Fruit fly (Drosophila melanogaster) whole organism, embryonic: ENCODE results near the gene CG14253.

ENCODE experiments used
- CG1024 ChIP-seq: fragments of 200-800 bp; sonication (Bioruptor generic); IDR thresholded peaks from 2 replicates; pipeline ENCODE4 v1.3.6; 2022; ENCODE audit warnings: missing biosample characterization, missing genetic modification characterization
- CG11398 ChIP-seq: fragments of 200-800 bp; sonication (Bioruptor generic); optimal IDR thresholded peaks from 2 replicates; lab custom pipeline; 2016; ENCODE audit warnings: missing biosample characterization, missing genetic modification characterization
- CG12071 ChIP-seq: fragments of 200-800 bp; sonication (Bioruptor generic); optimal IDR thresholded peaks from 3 replicates; lab custom pipeline; 2018; ENCODE audit warnings: missing biosample characterization, mild to moderate bottlenecking, missing genetic modification characterization
- CG12219 ChIP-seq: fragments of 200-800 bp; sonication (Bioruptor generic); optimal IDR thresholded peaks from 3 replicates; lab custom pipeline; 2018; ENCODE audit warnings: missing biosample characterization, mild to moderate bottlenecking, missing genetic modification characterization
- CG15269 ChIP-seq: fragments of 200-800 bp; sonication (Bioruptor generic); optimal IDR thresholded peaks from 2 replicates; lab custom pipeline; 2018; ENCODE audit warnings: missing biosample characterization, mild to moderate bottlenecking, missing genetic modification characterization, moderate library complexity
- CG17361 ChIP-seq: fragments of 200-800 bp; sonication (Bioruptor generic); IDR thresholded peaks from 3 replicates; pipeline ENCODE4 v1.3.6; 2022; ENCODE audit warnings: missing biosample characterization, missing genetic modification characterization
- CG17385 ChIP-seq: fragments of 200-800 bp; sonication (Bioruptor generic); optimal IDR thresholded peaks from 3 replicates; lab custom pipeline; 2018; ENCODE audit warnings: missing biosample characterization, mild to moderate bottlenecking, missing genetic modification characterization
- CG17568 ChIP-seq: fragments of 200-800 bp; sonication (Bioruptor generic); optimal IDR thresholded peaks from 2 replicates; lab custom pipeline; 2018; ENCODE audit warnings: missing biosample characterization, mild to moderate bottlenecking, missing genetic modification characterization, moderate library complexity
- CG18011 ChIP-seq: fragments of 200-800 bp; sonication (Bioruptor generic); optimal IDR thresholded peaks from 2 replicates; lab custom pipeline; 2017; ENCODE audit warnings: missing biosample characterization, missing genetic modification characterization, mild to moderate bottlenecking, moderate library complexity, missing genotype
- CG2120 ChIP-seq: fragments of 200-800 bp; sonication (Bioruptor generic); optimal IDR thresholded peaks from 3 replicates; lab custom pipeline; 2016; ENCODE audit warnings: missing biosample characterization, missing genetic modification characterization
- CG30020 ChIP-seq: fragments of 200-800 bp; optimal IDR thresholded peaks from 2 replicates; lab custom pipeline; 2019; ENCODE audit warnings: missing biosample characterization, mild to moderate bottlenecking, missing genetic modification characterization, moderate library complexity
- CG32532 ChIP-seq: fragments of 200-800 bp; sonication (Bioruptor generic); IDR thresholded peaks from 2 replicates; pipeline ENCODE4 v1.3.6; 2022; ENCODE audit warnings: missing biosample characterization, missing genetic modification characterization
- CG4404 ChIP-seq: fragments of 200-800 bp; sonication (Bioruptor generic); IDR thresholded peaks from 2 replicates; pipeline ENCODE4 v1.3.6; 2022; ENCODE audit warnings: missing biosample characterization, missing genetic modification characterization
- CG4617 ChIP-seq: fragments of 200-800 bp; sonication (Bioruptor generic); optimal IDR thresholded peaks from 3 replicates; lab custom pipeline; 2016; ENCODE audit warnings: missing biosample characterization, missing genetic modification characterization, borderline replicate concordance
- CG5245 ChIP-seq: fragments of 200-800 bp; sonication (Bioruptor generic); optimal IDR thresholded peaks from 3 replicates; lab custom pipeline; 2016; ENCODE audit warnings: missing biosample characterization, missing genetic modification characterization
- CG6813 ChIP-seq: fragments of 200-800 bp; sonication (Bioruptor generic); optimal IDR thresholded peaks from 2 replicates; lab custom pipeline; 2017; ENCODE audit warnings: missing biosample characterization, missing genetic modification characterization, mild to moderate bottlenecking, moderate library complexity, missing genetic modification reagents
- CG9727 ChIP-seq: fragments of 200-800 bp; sonication (Bioruptor generic); optimal IDR thresholded peaks from 3 replicates; lab custom pipeline; 2017; ENCODE audit warnings: missing biosample characterization, mild to moderate bottlenecking, missing genetic modification characterization
- CkIIα-i1 ChIP-seq: fragments of 200-800 bp; sonication (Bioruptor generic); IDR thresholded peaks from 2 replicates; pipeline ENCODE4 v1.3.6; 2022; ENCODE audit warnings: missing biosample characterization, missing genetic modification characterization
- Drgx ChIP-seq: fragments of 200-800 bp; sonication (Bioruptor generic); IDR thresholded peaks from 2 replicates; pipeline ENCODE4 v1.3.6; 2022; ENCODE audit warnings: missing biosample characterization, missing genetic modification characterization
- Eip74EF ChIP-seq, 2 experiments: fragments of 200-800 bp in 1 of 2; fragments of >200 bp in 1 of 2; sonication (Bioruptor generic) in 1 of 2; optimal IDR thresholded peaks; 2 replicates each; lab custom pipeline; 2017 to 2019; ENCODE audit warnings: missing biosample characterization in 2 of 2, missing genetic modification characterization in 2 of 2, mild to moderate bottlenecking in 1 of 2, moderate library complexity in 1 of 2
- Nf-YC ChIP-seq: fragments of 200-800 bp; optimal IDR thresholded peaks from 3 replicates; lab custom pipeline; 2019; ENCODE audit warnings: missing biosample characterization, mild to moderate bottlenecking, missing genetic modification characterization, moderate library complexity
- Ravus ChIP-seq: fragments of 200-800 bp; sonication (Bioruptor generic); IDR thresholded peaks from 2 replicates; pipeline ENCODE4 v1.3.6; 2022; ENCODE audit warnings: missing biosample characterization, missing genetic modification characterization
- Scr ChIP-seq: fragments of 200-800 bp; sonication (Bioruptor generic); IDR thresholded peaks from 2 replicates; pipeline ENCODE4 v1.3.6; 2022; ENCODE audit warnings: missing biosample characterization, missing genetic modification characterization; ENCODE audit not compliant: partially characterized antibody
- Six4 ChIP-seq: fragments of 200-800 bp; sonication (Bioruptor generic); optimal IDR thresholded peaks from 2 replicates; lab custom pipeline; 2016; ENCODE audit warnings: missing biosample characterization, missing genetic modification characterization
- Sry-δ ChIP-seq: fragments of 200-800 bp; sonication (Bioruptor generic); optimal IDR thresholded peaks from 2 replicates; lab custom pipeline; 2016; ENCODE audit warnings: missing biosample characterization, missing genetic modification characterization
- Taf1 ChIP-seq: fragments of 200-800 bp; sonication (Bioruptor generic); IDR thresholded peaks from 2 replicates; pipeline ENCODE4 v1.3.6; 2022; ENCODE audit warnings: missing biosample characterization, missing genetic modification characterization
- bsh ChIP-seq, 2 experiments: fragments of 200-800 bp; sonication (Bioruptor generic); optimal IDR thresholded peaks; 2 replicates each; lab custom pipeline; 2017 to 2018; ENCODE audit warnings: mild to moderate bottlenecking in 2 of 2, missing biosample characterization in 2 of 2, missing genetic modification characterization in 2 of 2, moderate library complexity in 1 of 2
- crp ChIP-seq, 2 experiments: fragments of 200-800 bp; sonication (Bioruptor generic); optimal IDR thresholded peaks; 2 replicates in 1 of 2; 3 replicates in 1 of 2; lab custom pipeline; 2017; ENCODE audit warnings: missing biosample characterization in 2 of 2, missing genetic modification characterization in 2 of 2, mild to moderate bottlenecking in 1 of 2, moderate library complexity in 1 of 2
- cwo ChIP-seq: fragments of 200-800 bp; sonication (Bioruptor generic); optimal IDR thresholded peaks from 3 replicates; lab custom pipeline; 2017; ENCODE audit warnings: missing biosample characterization, missing genetic modification characterization, mild to moderate bottlenecking, moderate library complexity, missing genetic modification reagents
- dati ChIP-seq: fragments of 200-800 bp; sonication (Bioruptor generic); IDR thresholded peaks from 2 replicates; pipeline ENCODE4 v1.3.6; 2022; ENCODE audit warnings: missing biosample characterization, missing genetic modification characterization
- disco-r ChIP-seq: fragments of 200-800 bp; sonication (Bioruptor generic); optimal IDR thresholded peaks from 2 replicates; lab custom pipeline; 2016; ENCODE audit warnings: missing biosample characterization, missing genetic modification characterization
- ftz-f1 ChIP-seq: fragments of 200-800 bp; sonication (Bioruptor generic); optimal IDR thresholded peaks from 2 replicates; lab custom pipeline; 2016; ENCODE audit warnings: missing biosample characterization, missing genetic modification characterization
- gfzf ChIP-seq: fragments of 200-800 bp; sonication (Bioruptor generic); optimal IDR thresholded peaks from 2 replicates; lab custom pipeline; 2016; ENCODE audit warnings: missing biosample characterization, mild to moderate bottlenecking, missing genetic modification characterization, moderate library complexity
- gsb-n ChIP-seq: fragments of 200-800 bp; sonication (Bioruptor generic); optimal IDR thresholded peaks from 3 replicates; lab custom pipeline; 2018; ENCODE audit warnings: missing biosample characterization, mild to moderate bottlenecking, missing genetic modification characterization
- h ChIP-seq: fragments of >200 bp; optimal IDR thresholded peaks from 2 replicates; lab custom pipeline; 2017
- hth ChIP-seq: fragments of >200 bp; optimal IDR thresholded peaks from 2 replicates; lab custom pipeline; 2017; ENCODE audit warnings: inconsistent platforms
- ind ChIP-seq: fragments of 200-800 bp; sonication (Bioruptor generic); optimal IDR thresholded peaks from 3 replicates; lab custom pipeline; 2016; ENCODE audit warnings: missing biosample characterization, missing genetic modification characterization
- onecut ChIP-seq: fragments of 200-800 bp; sonication (Bioruptor generic); IDR thresholded peaks from 2 replicates; pipeline ENCODE4 v1.3.6; 2022; ENCODE audit warnings: missing biosample characterization, missing genetic modification characterization
- pho ChIP-seq: fragments of 200-800 bp; sonication (Bioruptor generic); optimal IDR thresholded peaks from 2 replicates; lab custom pipeline; 2016; ENCODE audit warnings: missing biosample characterization, missing genetic modification characterization
- pita ChIP-seq: fragments of 200-800 bp; sonication (Bioruptor generic); optimal IDR thresholded peaks from 2 replicates; lab custom pipeline; 2017; ENCODE audit warnings: missing biosample characterization, mild to moderate bottlenecking, missing genetic modification characterization
- prd ChIP-seq, 3 experiments: fragments of >200 bp in 2 of 3; fragments of 200-800 bp in 1 of 3; sonication (Bioruptor generic) in 1 of 3; optimal IDR thresholded peaks in 2 of 3; IDR thresholded peaks in 1 of 3; 2 replicates in 2 of 3; 3 replicates in 1 of 3; pipeline versions ENCODE4 v1.3.6 to Lab custom; 2017 to 2022; ENCODE audit warnings: missing biosample characterization in 1 of 3, missing genetic modification characterization in 1 of 3
- pum ChIP-seq: fragments of 200-800 bp; sonication (Bioruptor generic); optimal IDR thresholded peaks from 2 replicates; lab custom pipeline; 2016; ENCODE audit warnings: missing biosample characterization, missing genetic modification characterization
- rib ChIP-seq: fragments of 200-800 bp; sonication (Bioruptor generic); IDR thresholded peaks from 2 replicates; pipeline ENCODE4 v1.3.6; 2022; ENCODE audit warnings: missing biosample characterization, missing genetic modification characterization
- salm ChIP-seq: fragments of 200-800 bp; sonication (Bioruptor generic); optimal IDR thresholded peaks from 2 replicates; lab custom pipeline; 2018; ENCODE audit warnings: missing biosample characterization, mild to moderate bottlenecking, missing genetic modification characterization
- slou ChIP-seq: fragments of 200-800 bp; sonication (Bioruptor generic); optimal IDR thresholded peaks from 3 replicates; lab custom pipeline; 2016; ENCODE audit warnings: missing biosample characterization, missing genetic modification characterization
- tap ChIP-seq: fragments of 200-800 bp; optimal IDR thresholded peaks from 3 replicates; lab custom pipeline; 2019; ENCODE audit warnings: missing biosample characterization, mild to moderate bottlenecking, missing genetic modification characterization, moderate library complexity
- trh ChIP-seq: fragments of 200-800 bp; sonication (Bioruptor generic); optimal IDR thresholded peaks from 2 replicates; lab custom pipeline; 2016; ENCODE audit warnings: missing biosample characterization, missing genetic modification characterization
- unc-4 ChIP-seq: fragments of 200-800 bp; sonication (Bioruptor generic); IDR thresholded peaks from 2 replicates; pipeline ENCODE4 v1.3.6; 2022; ENCODE audit warnings: missing biosample characterization, missing genetic modification characterization; ENCODE audit not compliant: partially characterized antibody
- zfh1 ChIP-seq: fragments of 200-800 bp; sonication (Bioruptor generic); IDR thresholded peaks from 3 replicates; pipeline ENCODE4 v1.3.6; 2022; ENCODE audit warnings: missing biosample characterization, missing genetic modification characterization

CG14253 gene

DNA sequence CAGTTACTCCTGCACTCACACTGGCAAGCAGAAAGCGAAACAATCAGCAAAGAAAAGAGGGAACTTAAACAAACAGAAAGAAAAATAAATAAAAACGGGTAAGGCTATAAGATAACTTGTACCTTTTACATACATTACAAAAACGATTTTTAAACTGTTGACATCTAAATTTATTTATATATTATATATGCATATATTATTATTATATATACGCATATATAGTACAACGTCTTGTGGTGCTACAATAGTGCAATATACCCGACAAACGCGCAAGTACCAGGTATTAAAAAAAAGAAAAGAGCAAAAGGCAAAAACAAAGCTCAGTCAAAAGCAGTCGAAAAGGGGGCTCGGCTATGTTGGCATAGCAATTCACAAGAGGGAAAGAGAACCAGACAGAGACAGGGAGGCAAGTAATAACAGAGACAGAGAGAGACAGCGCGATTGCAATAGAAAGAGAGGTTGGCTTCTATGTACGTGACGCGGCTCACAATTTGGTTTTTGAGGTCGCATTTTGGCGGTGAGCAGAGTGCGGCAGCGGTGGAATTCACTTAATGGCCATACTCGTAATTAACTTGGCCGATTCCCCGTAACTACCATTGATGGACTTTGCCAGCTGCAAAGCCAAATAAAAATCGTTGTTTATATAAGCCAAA, 24.2 kb upstream of the CG14253 start (continued):
- TF ChIP-seq prd (optimal IDR thresholded peaks at IDR 0.05; lab: Kevin White, UChicago): no peak
- peak; percentile 86 for TF ChIP-seq prd (GFP tag; IDR thresholded peaks at IDR 0.05; lab: Robert Waterston, UW)
- peak; percentile 96 for TF ChIP-seq Drgx
- peak in 1 of 2 experiments; percentile 61 for TF ChIP-seq Eip74EF (GFP tag; optimal IDR thresholded peaks at IDR 0.05; lab: Kevin White, UChicago)
- TF ChIP-seq unc-4 (GFP tag; lab: Robert Waterston, UW): no peak
- TF ChIP-seq CG30020 (tag; lab: Kevin White, UChicago): no peak
- peak; percentile 25 for TF ChIP-seq CG12219 (GFP tag; lab: Kevin White, UChicago)
- no peak for TF ChIP-seq h (lab: Kevin White, UChicago)
- peak; percentile 70 for TF ChIP-seq CG17361
- no peak for TF ChIP-seq CG18011 (GFP tag; lab: Kevin White, UChicago)
- peak; percentile 46 for TF ChIP-seq trh (GFP tag; lab: Kevin White, UChicago)
- no peak for TF ChIP-seq CG5245 (GFP tag; lab: Kevin White, UChicago)
- peak; percentile 72 for TF ChIP-seq ind (GFP tag; lab: Kevin White, UChicago)
- no peak for TF ChIP-seq Taf1
- no peak for TF ChIP-seq gfzf (GFP tag; lab: Kevin White, UChicago)
- peak; percentile 69 for TF ChIP-seq cwo
- TF ChIP-seq CG15269: peak; percentile 80
- TF ChIP-seq slou: no peak
- TF ChIP-seq salm (tag; lab: Kevin White, UChicago): peak; percentile 65
- TF ChIP-seq Sry-δ (GFP tag; lab: Kevin White, UChicago): no peak
- TF ChIP-seq CG17385 (GFP tag; lab: Kevin White, UChicago): peak; percentile 67
- no peak for TF ChIP-seq pho (GFP tag; lab: Kevin White, UChicago)
- peak; percentile 36 for TF ChIP-seq CG12071 (GFP tag; lab: Kevin White, UChicago)
- TF ChIP-seq CG2120 (GFP tag; lab: Kevin White, UChicago): no peak
- peak; percentile 72 for TF ChIP-seq Six4
- TF ChIP-seq CkIIα-i1: no peak
- TF ChIP-seq gsb-n: peak; percentile 76
- peak; percentile 74; the same call in 2 of the 3 replicates for TF ChIP-seq zfh1 (GFP tag; lab: Robert Waterston, UW)
- TF ChIP-seq rib (GFP tag; lab: Robert Waterston, UW): no peak
- TF ChIP-seq bsh (GFP tag; optimal IDR thresholded peaks at IDR 0.05; lab: Kevin White, UChicago): peak; percentile 88 to 92
- peak; percentile 66 for TF ChIP-seq tap (tag; lab: Kevin White, UChicago)
- TF ChIP-seq CG32532: peak; percentile 68
- TF ChIP-seq crp (GFP tag; optimal IDR thresholded peaks at IDR 0.05; lab: Kevin White, UChicago): peak in 1 of 2 experiments; percentile 5
- no peak for TF ChIP-seq pum
- peak; percentile 58; the same call in 1 of the 2 replicates for TF ChIP-seq onecut (GFP tag; lab: Robert Waterston, UW)
- TF ChIP-seq CG11398: no peak
- peak; percentile 31 for TF ChIP-seq ftz-f1 (GFP tag; lab: Kevin White, UChicago)
- TF ChIP-seq Scr (GFP tag; lab: Robert Waterston, UW): no peak
- TF ChIP-seq pita (GFP tag; lab: Kevin White, UChicago): no peak
- TF ChIP-seq Nf-YC (tag; lab: Kevin White, UChicago): peak; percentile 62
- TF ChIP-seq CG9727: peak; percentile 73
- TF ChIP-seq CG6813 (GFP tag; lab: Kevin White, UChicago): peak; percentile 66
- TF ChIP-seq Ravus: peak; percentile 39
- peak; percentile 45 for TF ChIP-seq CG4404 (GFP tag; lab: Robert Waterston, UW)
- TF ChIP-seq CG17568 (GFP tag; lab: Kevin White, UChicago): peak; percentile 58
- 0 out of 2 replicates have a peak, but pooled peaks have one; percentile 27 for TF ChIP-seq dati (GFP tag; lab: Robert Waterston, UW)
- peak; percentile 73 for TF ChIP-seq CG1024
- no peak for TF ChIP-seq disco-r (GFP tag; lab: Kevin White, UChicago)
- peak; percentile 19 for TF ChIP-seq CG4617
- TF ChIP-seq hth: no peak
